Worm (Caenorhabditis elegans): Measurements from ENCODE around the gene R04D3.4.
A peak's percentile ranks its signal among the peaks of the same experiment; 100 is the strongest.

Gene R04D3.4

DNA sequence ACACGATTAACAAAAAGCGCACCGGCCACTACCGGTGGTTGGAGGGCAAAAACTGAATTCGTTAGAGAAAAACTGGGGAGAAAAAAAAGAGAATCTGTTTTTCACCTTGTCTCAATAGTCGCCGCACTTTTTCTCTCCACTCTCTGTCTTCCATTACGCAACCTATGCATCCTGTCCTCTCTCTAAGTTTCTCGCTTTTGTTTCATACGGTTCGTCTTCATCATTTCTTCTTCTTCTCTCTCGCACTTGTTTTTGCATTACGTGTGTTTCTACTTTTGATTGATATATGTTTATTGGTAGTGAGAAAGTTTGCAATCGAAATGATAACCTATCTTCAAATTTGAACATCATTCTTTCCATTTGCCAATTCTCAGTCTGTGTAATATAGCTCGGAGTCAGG, 32.0 kb upstream of the R04D3.4 start (continued):
- no peak for TF ChIP-seq F49E8.2 (tag; optimal IDR thresholded peaks at IDR 0.05; ENCODE audit: borderline replicate concordance)
- no peak for TF ChIP-seq Y5F2A.4 (GFP tag; optimal IDR thresholded peaks at IDR 0.05)
- no peak for TF ChIP-seq lin-38 (GFP tag; IDR thresholded peaks at IDR 0.05)
- no peak for TF ChIP-seq sdz-12 (GFP tag; optimal IDR thresholded peaks at IDR 0.05)
- no peak for TF ChIP-seq skn-1 (tag; optimal IDR thresholded peaks at IDR 0.05)
- peak in 1 of 2 experiments; percentile 97 for TF ChIP-seq unc-62 (GFP tag; optimal IDR thresholded peaks at IDR 0.05 in 1 of 2)
- no peak for TF ChIP-seq unc-62 (tag; optimal IDR thresholded peaks at IDR 0.05)
- TF ChIP-seq snpc-1.2 (GFP tag; IDR thresholded peaks at IDR 0.05): no peak
- no peak for TF ChIP-seq tag-97 (GFP tag; IDR thresholded peaks at IDR 0.05)
- no peak for TF ChIP-seq lin-1 (GFP tag; IDR thresholded peaks at IDR 0.05)
- TF ChIP-seq nhr-25 (tag; optimal IDR thresholded peaks at IDR 0.05; ENCODE audit: borderline replicate concordance, insufficient read depth): peak; percentile 50
- TF ChIP-seq zfp-3 (GFP tag; conservative IDR thresholded peaks at IDR 0.05): no peak
- no peak for TF ChIP-seq lin-15B (tag; optimal IDR thresholded peaks at IDR 0.05)
- TF ChIP-seq ces-1 (GFP tag; optimal IDR thresholded peaks at IDR 0.05): no peak
- TF ChIP-seq unc-39 (tag; optimal IDR thresholded peaks at IDR 0.05): no peak
- TF ChIP-seq dmd-9 (GFP tag; IDR thresholded peaks at IDR 0.05): no peak
- TF ChIP-seq attf-4 (tag; optimal IDR thresholded peaks at IDR 0.05): no peak
- no peak for TF ChIP-seq aly-2 (tag; optimal IDR thresholded peaks at IDR 0.05)
- TF ChIP-seq nhr-10 (tag; optimal IDR thresholded peaks at IDR 0.05): peak; percentile 2
- TF ChIP-seq dve-1 (tag; optimal IDR thresholded peaks at IDR 0.05; ENCODE audit: insufficient read depth): peak; percentile 37
- TF ChIP-seq fkh-10 (GFP tag; optimal IDR thresholded peaks at IDR 0.05): no peak
- no peak for TF ChIP-seq nhr-102 (tag; optimal IDR thresholded peaks at IDR 0.05)
- peak; percentile 50 for TF ChIP-seq mep-1 (tag; optimal IDR thresholded peaks at IDR 0.05)
- no peak for TF ChIP-seq tra-1 (GFP tag; IDR thresholded peaks at IDR 0.05)
- no peak for TF ChIP-seq egl-43 (GFP tag; IDR thresholded peaks at IDR 0.05)
- TF ChIP-seq aha-1 (tag): no peak
- no peak for TF ChIP-seq snpc-4 (tag; optimal IDR thresholded peaks at IDR 0.05)
- TF ChIP-seq mxl-3 (GFP tag; optimal IDR thresholded peaks at IDR 0.05): peak; percentile 16
- no peak for TF ChIP-seq dpl-1 (GFP tag; optimal IDR thresholded peaks at IDR 0.05)
- TF ChIP-seq ceh-62 (tag; optimal IDR thresholded peaks at IDR 0.05): no peak
- no peak for TF ChIP-seq T20F7.1 (GFP tag; optimal IDR thresholded peaks at IDR 0.05)
- peak; percentile 31; the same call in 1 of the 2 replicates for TF ChIP-seq dmd-6 (GFP tag; IDR thresholded peaks at IDR 0.05)

DNA sequence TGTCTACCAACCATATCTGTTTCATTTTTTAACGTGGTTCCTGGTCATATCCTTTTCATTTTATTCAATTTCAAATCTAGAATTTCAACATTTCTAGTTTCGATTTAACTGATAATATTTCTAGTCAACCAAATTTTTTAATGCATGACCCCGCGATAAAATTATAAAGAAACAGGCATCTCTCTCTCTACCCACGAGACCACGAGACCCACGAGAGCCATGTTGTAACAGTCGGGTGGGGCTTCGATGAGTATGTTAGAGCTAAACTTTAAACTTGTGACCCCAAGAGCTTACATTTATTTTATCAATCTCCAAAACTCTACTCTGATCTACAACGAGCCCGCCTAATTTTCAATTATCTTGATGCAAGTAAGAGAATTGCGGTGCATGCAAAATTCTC, 29.7 kb upstream of the R04D3.4 start:
- TF ChIP-seq dve-1 (tag; optimal IDR thresholded peaks at IDR 0.05; ENCODE audit: insufficient read depth) (peak; percentile 66), hlh-30 (tag; optimal IDR thresholded peaks at IDR 0.05; ENCODE audit: insufficient read depth) (peak; percentile 72), mdl-1 (tag; optimal IDR thresholded peaks at IDR 0.05) (peak in 1 of 2 experiments; percentile 20), spr-1 (tag; optimal IDR thresholded peaks at IDR 0.05) (no peak)

ce11 chrX:13317532-13317931, 28.9 kb upstream of the R04D3.4 start:
- TF ChIP-seq nhr-237 (tag; optimal IDR thresholded peaks at IDR 0.05): no peak
- no peak for TF ChIP-seq fkh-10 (GFP tag; optimal IDR thresholded peaks at IDR 0.05)
- no peak for TF ChIP-seq pha-4 (GFP tag; IDR thresholded peaks at IDR 0.05)
- no peak for TF ChIP-seq pha-4 (tag; optimal IDR thresholded peaks at IDR 0.05)
- TF ChIP-seq Y48G9A.11 (GFP tag; IDR thresholded peaks at IDR 0.05): no peak
- TF ChIP-seq mep-1 (tag; optimal IDR thresholded peaks at IDR 0.05): no peak
- peak; percentile 33 for TF ChIP-seq nhr-11 (tag; optimal IDR thresholded peaks at IDR 0.05)
- no peak for TF ChIP-seq F10B5.3 (tag; optimal IDR thresholded peaks at IDR 0.05)
- TF ChIP-seq R02D3.7 (tag; optimal IDR thresholded peaks at IDR 0.05): no peak
- TF ChIP-seq nhr-42 (GFP tag; IDR thresholded peaks at IDR 0.05): no peak
- TF ChIP-seq tag-97 (GFP tag; IDR thresholded peaks at IDR 0.05): no peak
- no peak for TF ChIP-seq zfp-3 (GFP tag; conservative IDR thresholded peaks at IDR 0.05)
- no peak for TF ChIP-seq rbr-2 (tag; optimal IDR thresholded peaks at IDR 0.05)
- no peak for TF ChIP-seq sdz-12 (GFP tag; optimal IDR thresholded peaks at IDR 0.05)
- TF ChIP-seq daf-16 (GFP tag; optimal IDR thresholded peaks at IDR 0.05): peak in 1 of 2 experiments; percentile 45
- TF ChIP-seq daf-16 (tag; optimal IDR thresholded peaks at IDR 0.05): no peak
- TF ChIP-seq snpc-4 (tag; optimal IDR thresholded peaks at IDR 0.05): no peak

All from whole organism, L4 larva.